Worm (Caenorhabditis elegans): ENCODE data around the gene C18H7.11.

Gene C18H7.11

DNA sequence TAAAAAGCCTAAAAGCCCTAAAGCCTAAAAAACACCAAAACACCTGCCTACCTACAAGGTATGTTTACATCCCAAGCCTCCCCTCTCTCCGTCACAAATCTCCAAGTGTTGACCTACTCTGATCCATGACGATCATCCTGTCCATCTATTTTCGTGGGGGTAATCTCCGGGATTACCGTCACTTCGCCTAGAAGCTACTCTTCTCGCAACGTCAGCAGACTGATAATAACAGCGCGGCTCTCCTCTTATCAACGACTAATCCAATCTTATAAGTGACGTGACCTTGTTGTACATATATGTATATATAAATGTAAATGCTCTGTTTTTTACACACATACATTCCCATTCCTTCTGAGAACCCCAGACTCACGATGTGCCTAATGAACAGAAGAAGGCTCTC lies 51.7 kb downstream of the C18H7.11 start:
- TF ChIP-seq npax-4 (tag; optimal IDR thresholded peaks at IDR 0.05) (no peak), ceh-2 (tag; optimal IDR thresholded peaks at IDR 0.05) (no peak), hlh-13 (GFP tag; optimal IDR thresholded peaks at IDR 0.05) (no peak), unc-55 (GFP tag; optimal IDR thresholded peaks at IDR 0.05) (no peak)

Data from whole organism, late embryonic.